Fruit fly (Drosophila melanogaster) whole organism, adult: ENCODE results near the gene Bub1.

Source experiments
- CG33017 ChIP-seq: fragments of 200-800 bp; sonication (Bioruptor generic); optimal IDR thresholded peaks from 2 replicates; lab custom pipeline; 2018; ENCODE audit warnings: missing biosample characterization, mild to moderate bottlenecking, missing genetic modification characterization, moderate library complexity
- CG7045 ChIP-seq: fragments of 200-800 bp; sonication (Bioruptor generic); optimal IDR thresholded peaks from 2 replicates; lab custom pipeline; 2017; ENCODE audit warnings: missing biosample characterization, mild to moderate bottlenecking, missing genetic modification characterization
- Crg-1 ChIP-seq: fragments of 200-800 bp; sonication (Bioruptor generic); optimal IDR thresholded peaks from 2 replicates; lab custom pipeline; 2016; ENCODE audit warnings: missing biosample characterization, missing genetic modification characterization

dm6 chr2L:5245363-5245892 lies 33.2 kb upstream of the Bub1 start:
- TF ChIP-seq CG33017 (tag; lab: Kevin White, UChicago): peak; percentile 61
- TF ChIP-seq Crg-1 (GFP tag; lab: Kevin White, UChicago): peak; percentile 41
- peak; percentile 35 for TF ChIP-seq CG7045 (GFP tag; lab: Kevin White, UChicago)
